Worm (Caenorhabditis elegans): ENCODE data around the gene acp-4.

acp-4 gene

DNA sequence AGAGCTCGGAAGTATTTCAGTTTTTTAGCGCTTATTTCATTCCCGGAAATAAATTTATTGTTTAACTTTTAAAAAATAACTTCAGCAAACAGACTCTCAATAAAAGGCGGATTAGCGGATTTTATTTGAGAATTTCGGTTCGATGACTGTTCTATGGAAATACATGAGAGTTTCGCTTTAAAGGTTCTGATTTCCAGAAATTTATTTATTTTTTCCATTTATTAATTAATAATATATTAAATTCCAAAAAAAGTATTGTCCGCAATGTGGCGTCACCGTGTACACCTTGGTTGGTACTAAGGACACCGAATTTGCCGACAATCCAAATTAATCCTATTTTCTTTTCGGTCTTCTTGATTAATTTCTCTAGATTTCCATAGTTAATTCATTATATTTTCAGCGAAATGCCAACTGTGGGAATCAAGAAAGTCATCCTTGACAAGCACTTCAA is 29.6 kb upstream of the acp-4 start, which contains the start of gene fars-3 (continued):
- TF ChIP-seq B0336.3 (GFP tag; IDR thresholded peaks at IDR 0.05) (peak; percentile 42; the same call in 1 of the 2 replicates), F10E7.11 (tag; optimal IDR thresholded peaks at IDR 0.05) (no peak), K12H6.12 (tag; optimal IDR thresholded peaks at IDR 0.05) (no peak), ccch-3 (GFP tag; optimal IDR thresholded peaks at IDR 0.05) (no peak), aptf-3 (GFP tag; IDR thresholded peaks at IDR 0.05) (no peak), athp-1 (tag; optimal IDR thresholded peaks at IDR 0.05) (peak; percentile 57), ama-1 (optimal IDR thresholded peaks at IDR 0.05) (no peak), ama-1 (GFP tag; optimal IDR thresholded peaks at IDR 0.05) (peak; percentile 16 to 68), hsf-1 (GFP tag; IDR thresholded peaks at IDR 0.05) (peak; percentile 81), let-607 (tag; optimal IDR thresholded peaks at IDR 0.05) (no peak), bed-2 (GFP tag; IDR thresholded peaks at IDR 0.05) (no peak), lin-40 (tag; optimal IDR thresholded peaks at IDR 0.05) (no peak), dox-1 (GFP tag; IDR thresholded peaks at IDR 0.05) (no peak), xnd-1 (tag; optimal IDR thresholded peaks at IDR 0.05) (no peak), sdz-38 (tag; optimal IDR thresholded peaks at IDR 0.05) (no peak), ceh-27 (GFP tag; optimal IDR thresholded peaks at IDR 0.05) (no peak), Y53G8AR.9 (GFP tag; conservative IDR thresholded peaks at IDR 0.05) (peak; percentile 71), Y56A3A.18 (GFP tag; IDR thresholded peaks at IDR 0.05) (no peak), pha-4 (tag; optimal IDR thresholded peaks at IDR 0.05) (no peak), lin-54 (GFP tag; optimal IDR thresholded peaks at IDR 0.05) (peak; percentile 61), lsl-1 (GFP tag; optimal IDR thresholded peaks at IDR 0.05) (peak; percentile 2), hlh-26 (GFP tag; conservative IDR thresholded peaks at IDR 0.05) (no peak), mxl-1 (tag; optimal IDR thresholded peaks at IDR 0.05) (no peak), somi-1 (GFP tag; optimal IDR thresholded peaks at IDR 0.05) (no peak), ztf-28 (GFP tag; IDR thresholded peaks at IDR 0.05) (no peak), F33H1.4 (GFP tag; IDR thresholded peaks at IDR 0.05) (no peak), F57A8.1 (GFP tag; optimal IDR thresholded peaks at IDR 0.05) (no peak), madf-6 (GFP tag; IDR thresholded peaks at IDR 0.05) (peak; percentile 57), cebp-2 (GFP tag; IDR thresholded peaks at IDR 0.05) (no peak), ekl-4 (GFP tag; IDR thresholded peaks at IDR 0.05) (peak; percentile 72; the same call in 1 of the 2 replicates), lin-26 (GFP tag; IDR thresholded peaks at IDR 0.05) (0 out of 2 replicates have a peak, but pooled peaks have one; percentile 35), attf-3 (GFP tag; conservative IDR thresholded peaks at IDR 0.05) (no peak), ceh-91 (GFP tag; IDR thresholded peaks at IDR 0.05) (no peak), hmg-20 (GFP tag; IDR thresholded peaks at IDR 0.05) (no peak), D2030.7 (GFP tag; IDR thresholded peaks at IDR 0.05) (no peak), lag-1 (GFP tag; IDR thresholded peaks at IDR 0.05) (no peak), lin-35 (GFP tag; optimal IDR thresholded peaks at IDR 0.05) (peak in 1 of 3 experiments; percentile 49), ztf-26 (tag; optimal IDR thresholded peaks at IDR 0.05) (no peak), snpc-3.4 (tag; optimal IDR thresholded peaks at IDR 0.05) (peak; percentile 57), chd-7 (tag; optimal IDR thresholded peaks at IDR 0.05) (no peak), hmg-1.2 (GFP tag; IDR thresholded peaks at IDR 0.05) (peak; percentile 41), attf-5 (GFP tag; optimal IDR thresholded peaks at IDR 0.05) (no peak), egl-44 (GFP tag; IDR thresholded peaks at IDR 0.05) (no peak), Y67H2A.10 (GFP tag; conservative IDR thresholded peaks at IDR 0.05) (0 out of 2 replicates have a peak, but pooled peaks have one; percentile 32), F23B12.7 (tag; optimal IDR thresholded peaks at IDR 0.05; ENCODE audit: insufficient read depth) (no peak), ztf-6 (GFP tag; IDR thresholded peaks at IDR 0.05) (0 out of 2 replicates have a peak, but pooled peaks have one; percentile 6), tbp1 (GFP tag; optimal IDR thresholded peaks at IDR 0.05) (peak; percentile 24), ceh-58 (GFP tag; IDR thresholded peaks at IDR 0.05) (no peak), aptf-2 (GFP tag; conservative IDR thresholded peaks at IDR 0.05) (0 out of 2 replicates have a peak, but pooled peaks have one; percentile 14)
